Worm (Caenorhabditis elegans): ENCODE data around the gene T28A11.3.

DNA sequence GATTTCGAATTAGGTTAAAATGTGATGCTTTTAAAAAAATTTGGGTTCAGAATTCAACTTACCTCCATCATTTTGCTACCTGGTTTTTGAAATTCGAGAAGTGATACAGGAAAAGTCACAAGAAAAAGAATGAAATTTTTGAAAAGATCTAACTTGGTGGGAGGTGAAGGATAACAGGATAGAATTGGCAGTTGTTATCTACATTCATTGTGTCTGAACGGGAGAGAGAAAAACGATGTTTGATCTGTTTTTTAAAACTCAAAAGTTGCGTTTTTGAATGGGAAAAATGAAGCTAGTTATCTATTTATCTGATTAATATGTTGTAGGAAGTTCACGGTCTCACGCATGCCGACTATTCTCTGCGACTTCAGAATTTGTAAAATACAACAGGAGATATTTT, 12.2 kb downstream of the T28A11.3 start, which contains the start of gene F35F10.7:
- TF ChIP-seq unc-62 (GFP tag; optimal IDR thresholded peaks at IDR 0.05) (no peak), lag-1 (GFP tag; IDR thresholded peaks at IDR 0.05) (no peak), ama-1 (optimal IDR thresholded peaks at IDR 0.05) (no peak), ama-1 (GFP tag; optimal IDR thresholded peaks at IDR 0.05) (no peak), Y53F4B.3 (GFP tag; IDR thresholded peaks at IDR 0.05) (no peak), dpff-1 (tag; optimal IDR thresholded peaks at IDR 0.05) (no peak), ztf-3 (GFP tag; optimal IDR thresholded peaks at IDR 0.05) (no peak), unc-130 (GFP tag; optimal IDR thresholded peaks at IDR 0.05) (no peak)

Data from whole organism, young adult.